Worm (Caenorhabditis elegans): ENCODE results near the gene C41H7.9.

DNA sequence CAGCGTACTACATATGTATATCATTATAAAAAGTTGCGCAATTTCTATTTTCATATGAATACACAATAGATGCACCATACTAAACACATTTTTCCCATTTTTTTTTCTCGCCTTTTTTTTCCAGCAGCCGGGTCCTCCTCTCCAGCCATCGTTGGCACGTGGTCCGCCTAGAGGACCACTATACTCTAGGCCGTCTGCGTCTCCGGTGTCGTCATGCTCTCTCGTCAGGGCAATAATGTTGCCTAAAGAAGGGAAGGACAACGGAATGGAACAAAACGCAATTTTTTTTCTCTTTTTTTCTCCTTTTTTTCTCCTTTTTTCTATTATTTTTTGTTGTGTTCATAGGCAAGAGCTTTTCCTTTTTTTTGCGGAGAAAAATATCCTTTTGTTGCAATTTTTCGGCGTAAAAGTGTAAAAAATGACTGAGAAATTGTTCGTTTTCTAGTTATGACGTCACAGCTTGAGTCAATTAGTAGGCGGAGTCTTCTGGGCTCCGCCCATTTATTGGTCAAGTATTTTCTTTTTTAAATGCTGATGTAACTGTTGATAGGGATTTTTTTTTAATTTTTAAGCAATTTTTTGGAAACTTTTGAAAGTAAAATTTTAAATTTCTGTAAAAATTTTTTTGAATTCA is 49.4 kb downstream of the C41H7.9 start:
- TF ChIP-seq zag-1 (tag; optimal IDR thresholded peaks at IDR 0.05) (no peak), nhr-12 (tag; optimal IDR thresholded peaks at IDR 0.05) (no peak), lsy-2 (tag; optimal IDR thresholded peaks at IDR 0.05) (peak in 1 of 2 experiments; percentile 28), unc-30 (tag; optimal IDR thresholded peaks at IDR 0.05) (no peak), nhr-77 (tag; optimal IDR thresholded peaks at IDR 0.05) (no peak), lin-15B (tag; optimal IDR thresholded peaks at IDR 0.05) (no peak), ztf-4 (tag; optimal IDR thresholded peaks at IDR 0.05) (no peak), ceh-82 (tag; optimal IDR thresholded peaks at IDR 0.05) (peak; percentile 3 to 66 (median 16)), ama-1 (optimal IDR thresholded peaks at IDR 0.05) (no peak), skn-1 (tag; optimal IDR thresholded peaks at IDR 0.05) (no peak), nhr-237 (tag; optimal IDR thresholded peaks at IDR 0.05) (no peak)
